Fruit fly (Drosophila melanogaster) whole organism, embryonic: ENCODE results near the gene Ist1.

Experiments used
- Adf1 ChIP-seq: fragments of 200-800 bp; sonication (Bioruptor generic); IDR thresholded peaks from 2 replicates; pipeline ENCODE4 v1.3.6; 2022; ENCODE audit warnings: missing biosample characterization, missing genetic modification characterization
- CG10274 ChIP-seq: fragments of 200-800 bp; sonication (Bioruptor generic); optimal IDR thresholded peaks from 3 replicates; lab custom pipeline; 2017; ENCODE audit warnings: missing biosample characterization, mild to moderate bottlenecking, missing genetic modification characterization
- CG10431 ChIP-seq: fragments of 200-800 bp; sonication (Bioruptor generic); optimal IDR thresholded peaks from 3 replicates; lab custom pipeline; 2018; ENCODE audit warnings: missing biosample characterization, mild to moderate bottlenecking, missing genetic modification characterization
- CG12071 ChIP-seq: fragments of 200-800 bp; sonication (Bioruptor generic); optimal IDR thresholded peaks from 3 replicates; lab custom pipeline; 2018; ENCODE audit warnings: missing biosample characterization, mild to moderate bottlenecking, missing genetic modification characterization
- CG13296 ChIP-seq: fragments of 200-800 bp; sonication (Bioruptor generic); optimal IDR thresholded peaks from 3 replicates; lab custom pipeline; 2018; ENCODE audit warnings: missing biosample characterization, mild to moderate bottlenecking, missing genetic modification characterization
- CG14050 ChIP-seq: fragments of 200-800 bp; sonication (Bioruptor generic); IDR thresholded peaks from 3 replicates; pipeline ENCODE4 v1.3.6; 2022; ENCODE audit warnings: missing biosample characterization, missing genetic modification characterization
- CG17829 ChIP-seq: fragments of 200-800 bp; optimal IDR thresholded peaks from 2 replicates; lab custom pipeline; 2019; ENCODE audit warnings: missing biosample characterization, mild to moderate bottlenecking, missing genetic modification characterization, moderate library complexity
- CG18262 ChIP-seq: fragments of 200-800 bp; optimal IDR thresholded peaks from 3 replicates; lab custom pipeline; 2019; ENCODE audit warnings: missing biosample characterization, mild to moderate bottlenecking, missing genetic modification characterization, moderate library complexity
- CG18764 ChIP-seq: fragments of 200-800 bp; sonication (Bioruptor generic); optimal IDR thresholded peaks from 3 replicates; lab custom pipeline; 2016; ENCODE audit warnings: missing biosample characterization, missing genetic modification characterization
- CG2116 ChIP-seq: fragments of 200-800 bp; sonication (Bioruptor generic); optimal IDR thresholded peaks from 3 replicates; lab custom pipeline; 2018; ENCODE audit warnings: missing biosample characterization, mild to moderate bottlenecking, missing genetic modification characterization
- CG2889 ChIP-seq: fragments of 200-800 bp; sonication (Bioruptor generic); IDR thresholded peaks from 3 replicates; pipeline ENCODE4 v1.3.6; 2022; ENCODE audit warnings: missing biosample characterization, missing genetic modification characterization
- CG3407 ChIP-seq: fragments of 200-800 bp; sonication (Bioruptor generic); optimal IDR thresholded peaks from 2 replicates; lab custom pipeline; 2018; ENCODE audit warnings: missing biosample characterization, mild to moderate bottlenecking, missing genetic modification characterization
- CG5245 ChIP-seq: fragments of 200-800 bp; sonication (Bioruptor generic); optimal IDR thresholded peaks from 3 replicates; lab custom pipeline; 2016; ENCODE audit warnings: missing biosample characterization, missing genetic modification characterization
- CG7963 ChIP-seq: fragments of 200-800 bp; sonication (Bioruptor generic); IDR thresholded peaks from 3 replicates; pipeline ENCODE4 v1.3.6; 2022; ENCODE audit warnings: missing biosample characterization, missing genetic modification characterization; ENCODE audit not compliant: partially characterized antibody
- CG8924 ChIP-seq: fragments of 200-800 bp; optimal IDR thresholded peaks from 3 replicates; lab custom pipeline; 2019; ENCODE audit warnings: missing biosample characterization, mild to moderate bottlenecking, missing genetic modification characterization, moderate library complexity
- CG9215 ChIP-seq: fragments of 200-800 bp; sonication (Bioruptor generic); IDR thresholded peaks from 2 replicates; pipeline ENCODE4 v1.3.6; 2022; ENCODE audit warnings: missing biosample characterization, missing genetic modification characterization
- CG9797 ChIP-seq: fragments of 200-800 bp; sonication (Bioruptor generic); optimal IDR thresholded peaks from 3 replicates; lab custom pipeline; 2018; ENCODE audit warnings: missing biosample characterization, mild to moderate bottlenecking, missing genetic modification characterization
- CHES-1-like ChIP-seq: fragments of 200-800 bp; sonication (Bioruptor generic); optimal IDR thresholded peaks from 2 replicates; lab custom pipeline; 2016; ENCODE audit warnings: missing biosample characterization, missing genetic modification characterization
- CkIIα-i1 ChIP-seq: fragments of 200-800 bp; sonication (Bioruptor generic); IDR thresholded peaks from 2 replicates; pipeline ENCODE4 v1.3.6; 2022; ENCODE audit warnings: missing biosample characterization, missing genetic modification characterization
- CoRest ChIP-seq: fragments of 200-800 bp; sonication (Bioruptor generic); optimal IDR thresholded peaks from 3 replicates; lab custom pipeline; 2018; ENCODE audit warnings: missing biosample characterization, mild to moderate bottlenecking, missing genetic modification characterization, moderate library complexity
- Dad ChIP-seq: fragments of 200-800 bp; sonication (Bioruptor generic); optimal IDR thresholded peaks from 3 replicates; lab custom pipeline; 2016; ENCODE audit warnings: missing biosample characterization, missing genetic modification characterization
- Deaf1 ChIP-seq: fragments of 200-800 bp; optimal IDR thresholded peaks from 3 replicates; lab custom pipeline; 2019; ENCODE audit warnings: missing biosample characterization, mild to moderate bottlenecking, missing genetic modification characterization, moderate library complexity
- Drgx ChIP-seq: fragments of 200-800 bp; sonication (Bioruptor generic); IDR thresholded peaks from 2 replicates; pipeline ENCODE4 v1.3.6; 2022; ENCODE audit warnings: missing biosample characterization, missing genetic modification characterization
- ERR ChIP-seq: fragments of 200-800 bp; sonication (Bioruptor generic); optimal IDR thresholded peaks from 2 replicates; lab custom pipeline; 2016; ENCODE audit warnings: missing biosample characterization, missing genetic modification characterization
- Eip74EF ChIP-seq, 2 experiments: fragments of 200-800 bp in 1 of 2; fragments of >200 bp in 1 of 2; sonication (Bioruptor generic) in 1 of 2; optimal IDR thresholded peaks; 2 replicates each; lab custom pipeline; 2017 to 2019; ENCODE audit warnings: missing biosample characterization in 2 of 2, missing genetic modification characterization in 2 of 2, mild to moderate bottlenecking in 1 of 2, moderate library complexity in 1 of 2
- Fer2 ChIP-seq: fragments of 200-800 bp; sonication (Bioruptor generic); optimal IDR thresholded peaks from 2 replicates; lab custom pipeline; 2018; ENCODE audit warnings: missing biosample characterization, mild to moderate bottlenecking, missing genetic modification characterization, moderate library complexity
- HLH4C ChIP-seq: fragments of 200-800 bp; sonication (Bioruptor generic); IDR thresholded peaks from 3 replicates; pipeline ENCODE4 v1.3.6; 2022; ENCODE audit warnings: missing biosample characterization, missing genetic modification characterization; ENCODE audit not compliant: partially characterized antibody
- Hsf ChIP-seq: fragments of 200-800 bp; sonication (Bioruptor generic); optimal IDR thresholded peaks from 3 replicates; lab custom pipeline; 2016; ENCODE audit warnings: missing biosample characterization, missing genetic modification characterization
- Meics ChIP-seq: fragments of 200-800 bp; sonication (Bioruptor generic); optimal IDR thresholded peaks from 2 replicates; lab custom pipeline; 2017; ENCODE audit warnings: missing biosample characterization, mild to moderate bottlenecking, missing genetic modification characterization
- Myb ChIP-seq: fragments of 200-800 bp; sonication (Bioruptor generic); optimal IDR thresholded peaks from 2 replicates; lab custom pipeline; 2016; ENCODE audit warnings: missing biosample characterization, missing genetic modification characterization
- Nf-YA ChIP-seq: fragments of 200-800 bp; sonication (Bioruptor generic); IDR thresholded peaks from 2 replicates; pipeline ENCODE4 v1.3.6; 2022; ENCODE audit warnings: missing biosample characterization, missing genetic modification characterization
- Side ChIP-seq: fragments of 200-800 bp; sonication (Bioruptor generic); optimal IDR thresholded peaks from 2 replicates; lab custom pipeline; 2016; ENCODE audit warnings: missing biosample characterization, missing genetic modification characterization
- Sox100B ChIP-seq: fragments of 200-800 bp; sonication (Bioruptor generic); optimal IDR thresholded peaks from 3 replicates; lab custom pipeline; 2018; ENCODE audit warnings: missing biosample characterization, mild to moderate bottlenecking, missing genetic modification characterization
- ac ChIP-seq: fragments of 200-800 bp; sonication (Bioruptor generic); optimal IDR thresholded peaks from 3 replicates; lab custom pipeline; 2017; ENCODE audit warnings: missing biosample characterization, mild to moderate bottlenecking, missing genetic modification characterization
- aop ChIP-seq: fragments of 200-800 bp; sonication (Bioruptor generic); IDR thresholded peaks from 2 replicates; pipeline ENCODE4 v1.3.6; 2022; ENCODE audit warnings: missing biosample characterization, missing genetic modification characterization
- ato ChIP-seq: fragments of 200-800 bp; sonication (Bioruptor generic); IDR thresholded peaks from 2 replicates; pipeline ENCODE4 v1.3.6; 2022; ENCODE audit warnings: missing biosample characterization, missing genetic modification characterization; ENCODE audit not compliant: partially characterized antibody
- corto ChIP-seq: fragments of 200-800 bp; sonication (Bioruptor generic); optimal IDR thresholded peaks from 2 replicates; lab custom pipeline; 2016; ENCODE audit warnings: missing biosample characterization, mild to moderate bottlenecking, missing genetic modification characterization, moderate library complexity
- dimm ChIP-seq: fragments of 200-800 bp; sonication (Bioruptor generic); IDR thresholded peaks from 2 replicates; pipeline ENCODE4 v1.3.6; 2022; ENCODE audit warnings: missing biosample characterization, missing genetic modification characterization
- dmrt99B ChIP-seq: fragments of 200-800 bp; sonication (Bioruptor generic); optimal IDR thresholded peaks from 2 replicates; lab custom pipeline; 2018; ENCODE audit warnings: missing biosample characterization, mild to moderate bottlenecking, missing genetic modification characterization, moderate library complexity
- jumu ChIP-seq: fragments of 200-800 bp; sonication (Bioruptor generic); optimal IDR thresholded peaks from 3 replicates; lab custom pipeline; 2016; ENCODE audit warnings: missing biosample characterization, missing genetic modification characterization
- kay ChIP-seq: fragments of 200-800 bp; sonication (Bioruptor generic); optimal IDR thresholded peaks from 2 replicates; lab custom pipeline; 2016; ENCODE audit warnings: missing biosample characterization, missing genetic modification characterization
- lbe ChIP-seq: fragments of 200-800 bp; sonication (Bioruptor generic); optimal IDR thresholded peaks from 2 replicates; lab custom pipeline; 2016; ENCODE audit warnings: missing biosample characterization, mild to moderate bottlenecking, missing genetic modification characterization
- lov ChIP-seq, 2 experiments: fragments of 200-800 bp in 1 of 2; fragments of >200 bp in 1 of 2; sonication (Bioruptor generic) in 1 of 2; IDR thresholded peaks in 1 of 2; optimal IDR thresholded peaks in 1 of 2; 2 replicates in 1 of 2; 3 replicates in 1 of 2; pipeline versions ENCODE4 v1.3.6 to Lab custom; 2017 to 2022; ENCODE audit warnings: missing biosample characterization in 1 of 2, missing genetic modification characterization in 1 of 2
- pho ChIP-seq: fragments of 200-800 bp; sonication (Bioruptor generic); optimal IDR thresholded peaks from 2 replicates; lab custom pipeline; 2016; ENCODE audit warnings: missing biosample characterization, missing genetic modification characterization
- schlank ChIP-seq: fragments of 200-800 bp; sonication (Bioruptor generic); optimal IDR thresholded peaks from 2 replicates; lab custom pipeline; 2018; ENCODE audit warnings: missing biosample characterization, mild to moderate bottlenecking, missing genetic modification characterization
- sens-2 ChIP-seq: fragments of 200-800 bp; sonication (Bioruptor generic); IDR thresholded peaks from 2 replicates; pipeline ENCODE4 v1.3.6; 2022; ENCODE audit warnings: missing biosample characterization, missing genetic modification characterization
- tgo ChIP-seq: fragments of 200-800 bp; sonication (Bioruptor generic); IDR thresholded peaks from 3 replicates; pipeline ENCODE4 v1.3.6; 2022; ENCODE audit warnings: missing biosample characterization, missing genetic modification characterization
- trh ChIP-seq: fragments of 200-800 bp; sonication (Bioruptor generic); optimal IDR thresholded peaks from 2 replicates; lab custom pipeline; 2016; ENCODE audit warnings: missing biosample characterization, missing genetic modification characterization
- vfl ChIP-seq: fragments of 200-800 bp; sonication (Bioruptor generic); optimal IDR thresholded peaks from 2 replicates; lab custom pipeline; 2016; ENCODE audit warnings: missing biosample characterization, missing genetic modification characterization
- wor ChIP-seq: fragments of 200-800 bp; sonication (Bioruptor generic); IDR thresholded peaks from 2 replicates; pipeline ENCODE4 v1.3.6; 2022; ENCODE audit warnings: missing biosample characterization, missing genetic modification characterization

Gene Ist1

dm6 chr3L:6742110-6742718 is 14.1 kb downstream of the Ist1 start (continued):
- TF ChIP-seq CG10431 (GFP tag; lab: Kevin White, UChicago) (peak; percentile 87), CkIIα-i1 (GFP tag; lab: Robert Waterston, UW) (no peak), CG17829 (tag; lab: Kevin White, UChicago) (peak; percentile 14), trh (GFP tag; lab: Kevin White, UChicago) (no peak), corto (GFP tag; lab: Kevin White, UChicago) (no peak), Dad (GFP tag; lab: Kevin White, UChicago) (no peak), ac (GFP tag; lab: Kevin White, UChicago) (no peak), CoRest (no peak), ERR (GFP tag; lab: Kevin White, UChicago) (peak; percentile 65), Drgx (GFP tag; lab: Robert Waterston, UW) (peak; percentile 42), lbe (GFP tag; lab: Kevin White, UChicago) (no peak), CG7963 (GFP tag; lab: Robert Waterston, UW) (peak; percentile 43; the same call in 1 of the 3 replicates), jumu (GFP tag; lab: Kevin White, UChicago) (no peak), ato (0 out of 2 replicates have a peak, but pooled peaks have one; percentile 23), kay (GFP tag; lab: Kevin White, UChicago) (no peak), HLH4C (GFP tag; lab: Robert Waterston, UW) (no peak), schlank (tag; lab: Kevin White, UChicago) (no peak), CG9215 (GFP tag; lab: Robert Waterston, UW) (no peak), CG5245 (GFP tag; lab: Kevin White, UChicago) (no peak), CG10274 (GFP tag; lab: Kevin White, UChicago) (no peak), CG9797 (GFP tag; lab: Kevin White, UChicago) (no peak), Sox100B (no peak), CG18262 (tag; lab: Kevin White, UChicago) (no peak), CG2116 (GFP tag; lab: Kevin White, UChicago) (peak; percentile 24), Myb (GFP tag; lab: Kevin White, UChicago) (no peak), CG14050 (GFP tag; lab: Robert Waterston, UW) (no peak), CG3407 (GFP tag; lab: Kevin White, UChicago) (no peak), dmrt99B (tag; lab: Kevin White, UChicago) (no peak), aop (no peak), CG2889 (no peak), Meics (no peak), lov (optimal IDR thresholded peaks at IDR 0.05; lab: Kevin White, UChicago) (no peak), lov (GFP tag; IDR thresholded peaks at IDR 0.05; lab: Robert Waterston, UW) (no peak), wor (no peak), Fer2 (tag; lab: Kevin White, UChicago) (no peak), CHES-1-like (GFP tag; lab: Kevin White, UChicago) (peak; percentile 54), dimm (GFP tag; lab: Robert Waterston, UW) (no peak), CG18764 (GFP tag; lab: Kevin White, UChicago) (no peak), vfl (GFP tag; lab: Kevin White, UChicago) (no peak), CG13296 (GFP tag; lab: Kevin White, UChicago) (no peak), tgo (GFP tag; lab: Robert Waterston, UW) (no peak), CG12071 (GFP tag; lab: Kevin White, UChicago) (no peak), Nf-YA (no peak), sens-2 (GFP tag; lab: Robert Waterston, UW) (peak; percentile 45; the same call in 1 of the 2 replicates), Deaf1 (tag; lab: Kevin White, UChicago) (no peak), pho (GFP tag; lab: Kevin White, UChicago) (no peak), Eip74EF (GFP tag; optimal IDR thresholded peaks at IDR 0.05; lab: Kevin White, UChicago) (no peak), CG8924 (tag; lab: Kevin White, UChicago) (peak; percentile 12), Adf1 (peak; percentile 20), Hsf (no peak), Side (GFP tag; lab: Kevin White, UChicago) (no peak)
